Fruit fly (Drosophila melanogaster) whole organism, embryonic: ENCODE measurements around the gene CG3040.
A peak's percentile ranks its signal among the peaks of the same experiment; 100 is the strongest.

ENCODE experiments used
- Antp ChIP-seq: fragments of 200-800 bp; sonication (Bioruptor generic); optimal IDR thresholded peaks from 3 replicates; lab custom pipeline; 2016; ENCODE audit warnings: missing biosample characterization, missing genetic modification characterization
- CG10147 ChIP-seq: fragments of 200-800 bp; sonication (Bioruptor generic); optimal IDR thresholded peaks from 2 replicates; lab custom pipeline; 2019; ENCODE audit warnings: missing biosample characterization, mild to moderate bottlenecking, missing genetic modification characterization, moderate library complexity
- CG1024 ChIP-seq: fragments of 200-800 bp; sonication (Bioruptor generic); IDR thresholded peaks from 2 replicates; pipeline ENCODE4 v1.3.6; 2022; ENCODE audit warnings: missing biosample characterization, missing genetic modification characterization
- CG10431 ChIP-seq: fragments of 200-800 bp; sonication (Bioruptor generic); optimal IDR thresholded peaks from 3 replicates; lab custom pipeline; 2018; ENCODE audit warnings: missing biosample characterization, mild to moderate bottlenecking, missing genetic modification characterization
- CG11085 ChIP-seq: fragments of 200-800 bp; sonication (Bioruptor generic); IDR thresholded peaks from 2 replicates; pipeline ENCODE4 v1.3.6; 2022; ENCODE audit warnings: missing biosample characterization, missing genetic modification characterization
- CG11560 ChIP-seq: fragments of 200-800 bp; sonication (Bioruptor generic); IDR thresholded peaks from 3 replicates; pipeline ENCODE4 v1.3.6; 2022; ENCODE audit warnings: missing biosample characterization, missing genetic modification characterization
- CG12071 ChIP-seq: fragments of 200-800 bp; sonication (Bioruptor generic); optimal IDR thresholded peaks from 3 replicates; lab custom pipeline; 2018; ENCODE audit warnings: missing biosample characterization, mild to moderate bottlenecking, missing genetic modification characterization
- CG12391 ChIP-seq: fragments of 200-800 bp; sonication (Bioruptor generic); optimal IDR thresholded peaks from 3 replicates; lab custom pipeline; 2018; ENCODE audit warnings: missing biosample characterization, mild to moderate bottlenecking, missing genetic modification characterization, moderate library complexity
- CG14014 ChIP-seq: fragments of 200-800 bp; sonication (Bioruptor generic); IDR thresholded peaks from 2 replicates; pipeline ENCODE4 v1.3.6; 2022; ENCODE audit warnings: missing biosample characterization, missing genetic modification characterization
- CG1603 ChIP-seq: fragments of 200-800 bp; sonication (Bioruptor generic); optimal IDR thresholded peaks from 2 replicates; lab custom pipeline; 2019; ENCODE audit warnings: missing biosample characterization, mild to moderate bottlenecking, missing genetic modification characterization, moderate library complexity
- CG16863 ChIP-seq: fragments of 200-800 bp; sonication (Bioruptor generic); optimal IDR thresholded peaks from 3 replicates; lab custom pipeline; 2016; ENCODE audit warnings: missing biosample characterization, missing genetic modification characterization
- CG17385 ChIP-seq: fragments of 200-800 bp; sonication (Bioruptor generic); optimal IDR thresholded peaks from 3 replicates; lab custom pipeline; 2018; ENCODE audit warnings: missing biosample characterization, mild to moderate bottlenecking, missing genetic modification characterization
- CG17912 ChIP-seq: fragments of 200-800 bp; sonication (Bioruptor generic); optimal IDR thresholded peaks from 2 replicates; lab custom pipeline; 2018; ENCODE audit warnings: missing biosample characterization, mild to moderate bottlenecking, missing genetic modification characterization
- CG18262 ChIP-seq: fragments of 200-800 bp; optimal IDR thresholded peaks from 3 replicates; lab custom pipeline; 2019; ENCODE audit warnings: missing biosample characterization, mild to moderate bottlenecking, missing genetic modification characterization, moderate library complexity
- CG18599 ChIP-seq: fragments of 200-800 bp; sonication (Bioruptor generic); optimal IDR thresholded peaks from 3 replicates; lab custom pipeline; 2017; ENCODE audit warnings: missing biosample characterization, missing genetic modification characterization, mild to moderate bottlenecking, moderate library complexity, missing genetic modification reagents
- CG4328 ChIP-seq: fragments of 200-800 bp; sonication (Bioruptor generic); optimal IDR thresholded peaks from 3 replicates; lab custom pipeline; 2017; ENCODE audit warnings: missing biosample characterization, missing genetic modification reagents, missing genetic modification characterization
- CG4707 ChIP-seq: fragments of 200-800 bp; sonication (Bioruptor generic); optimal IDR thresholded peaks from 2 replicates; lab custom pipeline; 2018; ENCODE audit warnings: missing biosample characterization, mild to moderate bottlenecking, missing genetic modification characterization, moderate library complexity
- CG6854 ChIP-seq: fragments of 200-800 bp; sonication (Bioruptor generic); optimal IDR thresholded peaks from 3 replicates; lab custom pipeline; 2017; ENCODE audit warnings: missing biosample characterization, mild to moderate bottlenecking, missing genetic modification characterization
- CG8089 ChIP-seq: fragments of 200-800 bp; sonication (Bioruptor generic); optimal IDR thresholded peaks from 3 replicates; lab custom pipeline; 2016; ENCODE audit warnings: missing biosample characterization, missing genetic modification characterization
- Dip3 ChIP-seq: fragments of 200-800 bp; sonication (Bioruptor generic); optimal IDR thresholded peaks from 3 replicates; lab custom pipeline; 2016; ENCODE audit warnings: missing biosample characterization, missing genetic modification characterization
- Dp ChIP-seq: fragments of 200-800 bp; sonication (Bioruptor generic); optimal IDR thresholded peaks from 2 replicates; lab custom pipeline; 2018; ENCODE audit warnings: missing biosample characterization, mild to moderate bottlenecking, missing genetic modification characterization, moderate library complexity
- Drgx ChIP-seq: fragments of 200-800 bp; sonication (Bioruptor generic); IDR thresholded peaks from 2 replicates; pipeline ENCODE4 v1.3.6; 2022; ENCODE audit warnings: missing biosample characterization, missing genetic modification characterization
- Eip74EF ChIP-seq, 2 experiments: fragments of 200-800 bp in 1 of 2; fragments of >200 bp in 1 of 2; sonication (Bioruptor generic) in 1 of 2; optimal IDR thresholded peaks; 2 replicates each; lab custom pipeline; 2017 to 2019; ENCODE audit warnings: missing biosample characterization in 2 of 2, missing genetic modification characterization in 2 of 2, mild to moderate bottlenecking in 1 of 2, moderate library complexity in 1 of 2
- Fer2 ChIP-seq: fragments of 200-800 bp; sonication (Bioruptor generic); optimal IDR thresholded peaks from 2 replicates; lab custom pipeline; 2018; ENCODE audit warnings: missing biosample characterization, mild to moderate bottlenecking, missing genetic modification characterization, moderate library complexity
- Hr78 ChIP-seq, 2 experiments: fragments of 200-800 bp in 1 of 2; fragments of >200 bp in 1 of 2; sonication (Bioruptor generic) in 1 of 2; optimal IDR thresholded peaks; 2 replicates each; lab custom pipeline; 2017 to 2019; ENCODE audit warnings: missing biosample characterization in 2 of 2, missing genetic modification characterization in 2 of 2, mild to moderate bottlenecking in 1 of 2, moderate library complexity in 1 of 2
- Lpt ChIP-seq: fragments of >200 bp; optimal IDR thresholded peaks from 2 replicates; lab custom pipeline; 2018; ENCODE audit warnings: missing biosample characterization, missing genetic modification characterization
- Myb ChIP-seq: fragments of 200-800 bp; sonication (Bioruptor generic); optimal IDR thresholded peaks from 2 replicates; lab custom pipeline; 2016; ENCODE audit warnings: missing biosample characterization, missing genetic modification characterization
- NC2β ChIP-seq: fragments of 200-800 bp; sonication (Bioruptor generic); optimal IDR thresholded peaks from 2 replicates; lab custom pipeline; 2016; ENCODE audit warnings: missing biosample characterization, missing genetic modification characterization
- NFAT ChIP-seq: fragments of 200-800 bp; sonication (Bioruptor generic); IDR thresholded peaks from 2 replicates; pipeline ENCODE4 v1.3.6; 2022; ENCODE audit warnings: missing biosample characterization, missing genetic modification characterization
- Nf-YC ChIP-seq: fragments of 200-800 bp; optimal IDR thresholded peaks from 3 replicates; lab custom pipeline; 2019; ENCODE audit warnings: missing biosample characterization, mild to moderate bottlenecking, missing genetic modification characterization, moderate library complexity
- Rfx ChIP-seq: fragments of 200-800 bp; sonication (Bioruptor generic); IDR thresholded peaks from 2 replicates; pipeline ENCODE4 v1.3.6; 2022; ENCODE audit warnings: missing biosample characterization, missing genetic modification characterization
- chm ChIP-seq: fragments of 200-800 bp; sonication (Bioruptor generic); IDR thresholded peaks from 2 replicates; pipeline ENCODE4 v1.3.6; 2022; ENCODE audit warnings: missing biosample characterization, missing genetic modification characterization
- corto ChIP-seq: fragments of 200-800 bp; sonication (Bioruptor generic); optimal IDR thresholded peaks from 2 replicates; lab custom pipeline; 2016; ENCODE audit warnings: missing biosample characterization, mild to moderate bottlenecking, missing genetic modification characterization, moderate library complexity
- en ChIP-seq: fragments of 200-800 bp; sonication (Bioruptor generic); optimal IDR thresholded peaks from 2 replicates; lab custom pipeline; 2016; ENCODE audit warnings: missing biosample characterization, missing genetic modification characterization
- fru ChIP-seq: fragments of >200 bp; optimal IDR thresholded peaks from 2 replicates; lab custom pipeline; 2017
- hbn ChIP-seq: fragments of 200-800 bp; sonication (Bioruptor generic); IDR thresholded peaks from 2 replicates; pipeline ENCODE4 v1.3.6; 2022; ENCODE audit warnings: missing biosample characterization, missing genetic modification characterization; ENCODE audit not compliant: partially characterized antibody
- jing ChIP-seq: fragments of 200-800 bp; sonication (Bioruptor generic); optimal IDR thresholded peaks from 2 replicates; lab custom pipeline; 2018; ENCODE audit warnings: missing biosample characterization, mild to moderate bottlenecking, missing genetic modification characterization
- nmo ChIP-seq: fragments of 200-800 bp; sonication (Bioruptor generic); optimal IDR thresholded peaks from 2 replicates; lab custom pipeline; 2018; ENCODE audit warnings: missing biosample characterization, mild to moderate bottlenecking, missing genetic modification characterization, moderate library complexity
- nom ChIP-seq: fragments of 200-800 bp; sonication (Bioruptor generic); optimal IDR thresholded peaks from 2 replicates; lab custom pipeline; 2017; ENCODE audit warnings: missing biosample characterization, missing genetic modification characterization, mild to moderate bottlenecking, moderate library complexity, missing genetic modification reagents
- pb ChIP-seq: fragments of 200-800 bp; sonication (Bioruptor generic); optimal IDR thresholded peaks from 3 replicates; lab custom pipeline; 2016; ENCODE audit warnings: missing biosample characterization, missing genetic modification characterization
- peb ChIP-seq: fragments of 200-800 bp; sonication (Bioruptor generic); IDR thresholded peaks from 2 replicates; pipeline ENCODE4 v1.3.6; 2022; ENCODE audit warnings: missing biosample characterization, missing genetic modification characterization
- phol ChIP-seq: fragments of 200-800 bp; sonication (Bioruptor generic); optimal IDR thresholded peaks from 3 replicates; lab custom pipeline; 2018; ENCODE audit warnings: missing biosample characterization, mild to moderate bottlenecking, missing genetic modification characterization, moderate library complexity
- pita ChIP-seq: fragments of 200-800 bp; sonication (Bioruptor generic); optimal IDR thresholded peaks from 2 replicates; lab custom pipeline; 2017; ENCODE audit warnings: missing biosample characterization, mild to moderate bottlenecking, missing genetic modification characterization
- pnt ChIP-seq: fragments of 200-800 bp; sonication (Bioruptor generic); optimal IDR thresholded peaks from 3 replicates; lab custom pipeline; 2016; ENCODE audit warnings: missing biosample characterization, missing genetic modification characterization
- rib ChIP-seq: fragments of 200-800 bp; sonication (Bioruptor generic); IDR thresholded peaks from 2 replicates; pipeline ENCODE4 v1.3.6; 2022; ENCODE audit warnings: missing biosample characterization, missing genetic modification characterization
- sd ChIP-seq: fragments of 200-800 bp; sonication (Bioruptor generic); optimal IDR thresholded peaks from 3 replicates; lab custom pipeline; 2018; ENCODE audit warnings: missing biosample characterization, mild to moderate bottlenecking, missing genetic modification characterization, moderate library complexity
- sug ChIP-seq: fragments of 200-800 bp; optimal IDR thresholded peaks from 2 replicates; lab custom pipeline; 2019; ENCODE audit warnings: missing biosample characterization, mild to moderate bottlenecking, missing genetic modification characterization, moderate library complexity
- tll ChIP-seq, 2 experiments: fragments of 200-800 bp in 1 of 2; fragments of >200 bp in 1 of 2; sonication (Bioruptor generic) in 1 of 2; optimal IDR thresholded peaks; 2 replicates each; lab custom pipeline; 2017 to 2019; ENCODE audit warnings: missing biosample characterization in 2 of 2, missing genetic modification characterization in 2 of 2, mild to moderate bottlenecking in 1 of 2, moderate library complexity in 1 of 2
- ttk ChIP-seq: fragments of 200-800 bp; sonication (Bioruptor generic); IDR thresholded peaks from 2 replicates; pipeline ENCODE4 v2.1.2; 2022; ENCODE audit warnings: missing biosample characterization, missing genetic modification characterization
- tx ChIP-seq: fragments of 200-800 bp; sonication (Bioruptor generic); optimal IDR thresholded peaks from 2 replicates; lab custom pipeline; 2016; ENCODE audit warnings: missing biosample characterization, missing genetic modification characterization
- zen ChIP-seq: fragments of 200-800 bp; sonication (Bioruptor generic); optimal IDR thresholded peaks from 3 replicates; lab custom pipeline; 2018; ENCODE audit warnings: missing biosample characterization, mild to moderate bottlenecking, missing genetic modification characterization, moderate library complexity
- zfh1 ChIP-seq: fragments of 200-800 bp; sonication (Bioruptor generic); IDR thresholded peaks from 3 replicates; pipeline ENCODE4 v1.3.6; 2022; ENCODE audit warnings: missing biosample characterization, missing genetic modification characterization

Gene CG3040

DNA sequence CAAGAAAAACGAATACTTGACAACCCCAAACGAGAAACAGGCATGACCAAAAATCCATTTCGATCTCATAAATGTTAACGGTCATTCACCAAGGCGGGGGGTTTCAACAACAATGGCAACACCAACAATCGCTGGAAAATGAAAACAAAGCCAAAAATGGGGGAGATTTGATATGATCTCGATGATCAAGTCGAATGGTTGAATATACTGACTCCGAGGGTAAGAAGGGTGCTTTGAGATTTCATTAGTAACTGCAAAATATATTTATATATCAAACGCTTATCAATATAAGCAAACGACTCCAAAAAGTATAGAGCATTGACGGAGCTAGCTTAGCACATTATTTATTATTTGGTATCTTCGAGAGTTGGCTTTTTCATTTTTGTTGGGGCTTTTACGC lies 16.9 kb upstream of the CG3040 start (continued):
- no peak for TF ChIP-seq CG4707 (GFP tag; lab: Kevin White, UChicago)
- TF ChIP-seq CG11085 (GFP tag; lab: Robert Waterston, UW), result no peak
- no peak for TF ChIP-seq Eip74EF (GFP tag; optimal IDR thresholded peaks at IDR 0.05; lab: Kevin White, UChicago)
- no peak for TF ChIP-seq nom
- TF ChIP-seq CG17385 (GFP tag; lab: Kevin White, UChicago), result peak; percentile 8
- no peak for TF ChIP-seq Lpt (GFP tag; lab: Kevin White, UChicago)
- no peak for TF ChIP-seq Fer2 (tag; lab: Kevin White, UChicago)
- no peak for TF ChIP-seq CG1024 (GFP tag; lab: Robert Waterston, UW)
- TF ChIP-seq corto (GFP tag; lab: Kevin White, UChicago), result no peak
- TF ChIP-seq Hr78 (GFP tag; optimal IDR thresholded peaks at IDR 0.05; lab: Kevin White, UChicago), result no peak
- TF ChIP-seq fru (lab: Kevin White, UChicago), result no peak
- TF ChIP-seq CG6854 (GFP tag; lab: Kevin White, UChicago), result no peak
- TF ChIP-seq nmo (GFP tag; lab: Kevin White, UChicago), result no peak
- no peak for TF ChIP-seq sug
- TF ChIP-seq sd (tag; lab: Kevin White, UChicago), result peak; percentile 13
- TF ChIP-seq CG12071, result no peak
- no peak for TF ChIP-seq Nf-YC (tag; lab: Kevin White, UChicago)
- no peak for TF ChIP-seq zfh1
- no peak for TF ChIP-seq peb
- TF ChIP-seq CG16863 (GFP tag; lab: Kevin White, UChicago), result no peak
- no peak for TF ChIP-seq CG4328 (GFP tag; lab: Kevin White, UChicago)
- TF ChIP-seq tx (GFP tag; lab: Kevin White, UChicago), result no peak
- peak; percentile 14 for TF ChIP-seq CG10147 (GFP tag; lab: Kevin White, UChicago)
- no peak for TF ChIP-seq ttk (GFP tag; lab: Robert Waterston, UW)
- no peak for TF ChIP-seq Dp (GFP tag; lab: Kevin White, UChicago)
- TF ChIP-seq Rfx (GFP tag; lab: Robert Waterston, UW), result peak; percentile 29; the same call in 1 of the 2 replicates
- TF ChIP-seq Antp (GFP tag; lab: Kevin White, UChicago), result no peak
- TF ChIP-seq CG18262, result peak; percentile 29
- no peak for TF ChIP-seq CG12391
- TF ChIP-seq Drgx (GFP tag; lab: Robert Waterston, UW), result no peak
- TF ChIP-seq CG10431 (GFP tag; lab: Kevin White, UChicago), result no peak
- TF ChIP-seq tll (GFP tag; optimal IDR thresholded peaks at IDR 0.05; lab: Kevin White, UChicago), result no peak
- TF ChIP-seq hbn (GFP tag; lab: Robert Waterston, UW), result no peak
- no peak for TF ChIP-seq zen (tag; lab: Kevin White, UChicago)
- no peak for TF ChIP-seq rib (GFP tag; lab: Robert Waterston, UW)
- no peak for TF ChIP-seq pita (GFP tag; lab: Kevin White, UChicago)
- no peak for TF ChIP-seq CG14014
- no peak for TF ChIP-seq Myb (GFP tag; lab: Kevin White, UChicago)
- TF ChIP-seq pnt, result no peak
- TF ChIP-seq CG8089 (GFP tag; lab: Kevin White, UChicago), result no peak
- no peak for TF ChIP-seq pb (GFP tag; lab: Kevin White, UChicago)
- TF ChIP-seq chm, result peak; percentile 43; the same call in 1 of the 2 replicates
- TF ChIP-seq CG17912 (GFP tag; lab: Kevin White, UChicago), result no peak
- TF ChIP-seq phol (tag; lab: Kevin White, UChicago), result peak; percentile 1
- no peak for TF ChIP-seq Dip3
- TF ChIP-seq CG18599 (GFP tag; lab: Kevin White, UChicago), result no peak
- TF ChIP-seq NC2β (GFP tag; lab: Kevin White, UChicago), result no peak
- no peak for TF ChIP-seq NFAT (GFP tag; lab: Robert Waterston, UW)
- TF ChIP-seq CG1603 (tag; lab: Kevin White, UChicago), result no peak
- TF ChIP-seq en (GFP tag; lab: Kevin White, UChicago), result no peak
- TF ChIP-seq CG11560, result no peak
- TF ChIP-seq jing, result no peak
